Worm (Caenorhabditis elegans): Measurements from ENCODE around the gene W04E12.4.

DNA sequence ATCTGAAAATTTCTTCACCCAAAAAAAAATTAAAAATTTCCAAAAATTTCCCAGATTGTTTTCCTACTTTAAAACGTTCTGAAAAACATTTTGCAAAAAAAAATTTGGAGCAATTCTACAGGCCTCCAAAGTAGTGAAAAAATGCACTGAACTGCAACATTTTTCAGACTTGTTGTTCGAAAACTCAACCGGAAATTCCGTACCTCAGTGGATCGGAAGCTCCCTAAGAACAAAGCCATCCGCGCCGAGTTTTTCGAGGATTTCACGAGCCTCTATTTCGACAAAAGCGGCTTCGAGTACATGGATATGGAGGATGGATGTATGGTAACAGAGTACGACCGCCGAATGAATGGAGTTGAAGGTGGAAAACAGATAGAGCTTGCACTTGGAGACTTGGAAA lies 5.3 kb upstream of the W04E12.4 start, which contains the start of gene fbxa-131:
- no peak for TF ChIP-seq nhr-28 (tag; optimal IDR thresholded peaks at IDR 0.05)
- TF ChIP-seq nhr-23 (tag; optimal IDR thresholded peaks at IDR 0.05), result no peak
- no peak for TF ChIP-seq ZK546.5 (tag; optimal IDR thresholded peaks at IDR 0.05)
- no peak for TF ChIP-seq lsy-12 (tag; optimal IDR thresholded peaks at IDR 0.05)
